Fruit fly (Drosophila melanogaster): ENCODE measurements around the gene Ppcs.

dm6 chr3R:19165620-19166055 is 17.9 kb upstream of the Ppcs start:
- no peak for TF ChIP-seq psq (optimal IDR thresholded peaks at IDR 0.05)
- no peak for TF ChIP-seq Sin3A (optimal IDR thresholded peaks at IDR 0.05)
- no peak for TF ChIP-seq h (optimal IDR thresholded peaks at IDR 0.05)
- no peak for TF ChIP-seq ttk (optimal IDR thresholded peaks at IDR 0.05)
